Fruit fly (Drosophila melanogaster) whole organism, prepupa: ENCODE data around the gene Nepl19.

Experiments
- Blimp-1 ChIP-seq: fragments of 200-800 bp; sonication (Bioruptor generic); optimal IDR thresholded peaks from 3 replicates; lab custom pipeline; 2017; ENCODE audit warnings: missing biosample characterization, missing genetic modification characterization, mild to moderate bottlenecking, moderate library complexity, missing genetic modification reagents
- CG10631 ChIP-seq: fragments of 200-800 bp; sonication (Bioruptor generic); optimal IDR thresholded peaks from 2 replicates; lab custom pipeline; 2016; ENCODE audit warnings: missing biosample characterization, missing genetic modification characterization
- CG10669 ChIP-seq: fragments of 200-800 bp; sonication (Bioruptor generic); optimal IDR thresholded peaks from 3 replicates; lab custom pipeline; 2018; ENCODE audit warnings: missing biosample characterization, mild to moderate bottlenecking, missing genetic modification characterization, moderate library complexity
- CG11294 ChIP-seq: fragments of 200-800 bp; sonication (Bioruptor generic); IDR thresholded peaks from 2 replicates; pipeline ENCODE4 v1.3.6; 2022; ENCODE audit warnings: missing biosample characterization, missing genetic modification characterization
- CG11762 ChIP-seq: fragments of 200-800 bp; sonication (Bioruptor generic); optimal IDR thresholded peaks from 3 replicates; lab custom pipeline; 2016; ENCODE audit warnings: missing biosample characterization, missing genetic modification characterization; ENCODE audit not compliant: insufficient read depth
- CG11902 ChIP-seq: fragments of 200-800 bp; sonication (Bioruptor generic); optimal IDR thresholded peaks from 3 replicates; lab custom pipeline; 2016; ENCODE audit warnings: missing biosample characterization, missing genetic modification characterization
- CG15336 ChIP-seq: fragments of 200-800 bp; sonication (Bioruptor generic); IDR thresholded peaks from 2 replicates; pipeline ENCODE4 v1.3.6; 2022; ENCODE audit warnings: missing biosample characterization, missing genetic modification characterization
- CG1621 ChIP-seq: fragments of 200-800 bp; sonication (Bioruptor generic); optimal IDR thresholded peaks from 3 replicates; lab custom pipeline; 2018; ENCODE audit warnings: missing biosample characterization, mild to moderate bottlenecking, missing genetic modification characterization
- CG16779 ChIP-seq: fragments of 200-800 bp; sonication (Bioruptor generic); optimal IDR thresholded peaks from 3 replicates; lab custom pipeline; 2017; ENCODE audit warnings: missing biosample characterization, mild to moderate bottlenecking, missing genetic modification characterization
- CG3032 ChIP-seq: fragments of 200-800 bp; optimal IDR thresholded peaks from 2 replicates; lab custom pipeline; 2019; ENCODE audit warnings: missing biosample characterization, mild to moderate bottlenecking, missing genetic modification characterization, moderate library complexity
- CG31627 ChIP-seq: fragments of 200-800 bp; sonication (Bioruptor generic); optimal IDR thresholded peaks from 3 replicates; lab custom pipeline; 2016; ENCODE audit warnings: missing biosample characterization, missing genetic modification characterization
- CG34406 ChIP-seq: fragments of 200-800 bp; sonication (Bioruptor generic); optimal IDR thresholded peaks from 3 replicates; lab custom pipeline; 2016; ENCODE audit warnings: missing biosample characterization, missing genetic modification characterization
- CG4318 ChIP-seq: fragments of 200-800 bp; sonication (Bioruptor generic); optimal IDR thresholded peaks from 3 replicates; lab custom pipeline; 2017; ENCODE audit warnings: missing biosample characterization, mild to moderate bottlenecking, missing genetic modification characterization
- CG6163 ChIP-seq: fragments of 200-800 bp; sonication (Bioruptor generic); IDR thresholded peaks from 3 replicates; pipeline ENCODE4 v1.3.6; 2022; ENCODE audit warnings: missing biosample characterization, missing genetic modification characterization
- CG6276 ChIP-seq: fragments of 200-800 bp; sonication (Bioruptor generic); optimal IDR thresholded peaks from 2 replicates; lab custom pipeline; 2017; ENCODE audit warnings: missing biosample characterization, mild to moderate bottlenecking, missing genetic modification characterization
- CG6808 ChIP-seq: fragments of 200-800 bp; sonication (Bioruptor generic); optimal IDR thresholded peaks from 3 replicates; lab custom pipeline; 2017; ENCODE audit warnings: missing biosample characterization, missing genetic modification characterization, mild to moderate bottlenecking, moderate library complexity, missing genetic modification reagents
- CG6854 ChIP-seq: fragments of 200-800 bp; sonication (Bioruptor generic); optimal IDR thresholded peaks from 2 replicates; lab custom pipeline; 2017; ENCODE audit warnings: missing biosample characterization, mild to moderate bottlenecking, missing genetic modification characterization
- CG7368 ChIP-seq: fragments of 200-800 bp; sonication (Bioruptor generic); optimal IDR thresholded peaks from 3 replicates; lab custom pipeline; 2016; ENCODE audit warnings: missing biosample characterization, missing genetic modification characterization
- CG8119 ChIP-seq: fragments of 200-800 bp; sonication (Bioruptor generic); IDR thresholded peaks from 3 replicates; pipeline ENCODE4 v1.3.6; 2022; ENCODE audit warnings: missing biosample characterization, missing genetic modification characterization
- CG8319 ChIP-seq: fragments of 200-800 bp; sonication (Bioruptor generic); optimal IDR thresholded peaks from 3 replicates; lab custom pipeline; 2016; ENCODE audit warnings: missing biosample characterization, missing genetic modification characterization
- CG8632 ChIP-seq: fragments of 200-800 bp; sonication (Bioruptor generic); optimal IDR thresholded peaks from 3 replicates; lab custom pipeline; 2016; ENCODE audit warnings: missing biosample characterization, missing genetic modification characterization
- CG9139 ChIP-seq: fragments of 200-800 bp; sonication (Bioruptor generic); optimal IDR thresholded peaks from 3 replicates; lab custom pipeline; 2017; ENCODE audit warnings: missing biosample characterization, mild to moderate bottlenecking, missing genetic modification characterization
- Eip75B ChIP-seq: fragments of 200-800 bp; sonication (Bioruptor generic); optimal IDR thresholded peaks from 3 replicates; lab custom pipeline; 2016; ENCODE audit warnings: missing biosample characterization, missing genetic modification characterization
- Eip78C ChIP-seq: fragments of 200-800 bp; sonication (Bioruptor generic); peaks from one replicate; lab custom pipeline; 2016; ENCODE audit warnings: missing biosample characterization, missing genetic modification characterization
- Eip93F ChIP-seq: fragments of 200-800 bp; sonication (Bioruptor generic); optimal IDR thresholded peaks from 2 replicates; lab custom pipeline; 2016; ENCODE audit warnings: missing biosample characterization, mild to moderate bottlenecking, missing genetic modification characterization
- Ets21C ChIP-seq: fragments of 200-800 bp; sonication (Bioruptor generic); optimal IDR thresholded peaks from 3 replicates; lab custom pipeline; 2016; ENCODE audit warnings: missing biosample characterization, missing genetic modification characterization
- Ets96B ChIP-seq: fragments of 200-800 bp; optimal IDR thresholded peaks from 2 replicates; lab custom pipeline; 2019; ENCODE audit warnings: missing biosample characterization, mild to moderate bottlenecking, missing genetic modification characterization, moderate library complexity
- Hr38 ChIP-seq: sonication (Bioruptor generic); optimal IDR thresholded peaks from 2 replicates; lab custom pipeline; 2016; ENCODE audit warnings: missing biosample characterization, missing genetic modification characterization
- Hr39 ChIP-seq: fragments of 200-800 bp; sonication (Bioruptor generic); optimal IDR thresholded peaks from 2 replicates; lab custom pipeline; 2016; ENCODE audit warnings: missing biosample characterization, missing genetic modification characterization
- Hr4 ChIP-seq: fragments of 200-800 bp; sonication (Bioruptor generic); optimal IDR thresholded peaks from 3 replicates; lab custom pipeline; 2016; ENCODE audit warnings: missing biosample characterization, missing genetic modification characterization
- Lpt ChIP-seq: fragments of 200-800 bp; sonication (Bioruptor generic); optimal IDR thresholded peaks from 3 replicates; lab custom pipeline; 2016; ENCODE audit warnings: missing biosample characterization, missing genetic modification characterization
- OdsH ChIP-seq: fragments of 200-800 bp; sonication (Bioruptor generic); optimal IDR thresholded peaks from 3 replicates; lab custom pipeline; 2016; ENCODE audit warnings: missing biosample characterization, missing genetic modification characterization
- Sox14 ChIP-seq: fragments of 200-800 bp; sonication (Bioruptor generic); optimal IDR thresholded peaks from 3 replicates; lab custom pipeline; 2016; ENCODE audit warnings: missing biosample characterization, missing genetic modification characterization
- Sox15 ChIP-seq: fragments of 200-800 bp; sonication (Bioruptor generic); optimal IDR thresholded peaks from 3 replicates; lab custom pipeline; 2016; ENCODE audit warnings: missing biosample characterization, missing genetic modification characterization
- acj6 ChIP-seq: fragments of 200-800 bp; sonication (Bioruptor generic); optimal IDR thresholded peaks from 3 replicates; lab custom pipeline; 2016; ENCODE audit warnings: missing biosample characterization, missing genetic modification characterization
- cyc ChIP-seq: fragments of 200-800 bp; sonication (Bioruptor generic); optimal IDR thresholded peaks from 3 replicates; lab custom pipeline; 2016; ENCODE audit warnings: missing biosample characterization, missing genetic modification characterization
- dsx ChIP-seq: fragments of 200-800 bp; optimal IDR thresholded peaks from 3 replicates; lab custom pipeline; 2019; ENCODE audit warnings: missing biosample characterization, mild to moderate bottlenecking, missing genetic modification characterization, moderate library complexity; ENCODE audit not compliant: poor library complexity, severe bottlenecking
- eg ChIP-seq: fragments of 200-800 bp; sonication (Bioruptor generic); IDR thresholded peaks from 3 replicates; pipeline ENCODE4 v1.3.6; 2022; ENCODE audit warnings: missing biosample characterization, missing genetic modification characterization
- esn ChIP-seq: fragments of 200-800 bp; sonication (Bioruptor generic); optimal IDR thresholded peaks from 2 replicates; lab custom pipeline; 2016; ENCODE audit warnings: missing biosample characterization, mild to moderate bottlenecking, missing genetic modification characterization, moderate library complexity
- fd59A ChIP-seq: fragments of 200-800 bp; sonication (Bioruptor generic); optimal IDR thresholded peaks from 2 replicates; lab custom pipeline; 2017; ENCODE audit warnings: missing biosample characterization, mild to moderate bottlenecking, missing genetic modification characterization, missing genetic modification reagents
- fd85E ChIP-seq: fragments of 200-800 bp; sonication (Bioruptor generic); optimal IDR thresholded peaks from 3 replicates; lab custom pipeline; 2016; ENCODE audit warnings: missing biosample characterization, missing genetic modification characterization
- lz ChIP-seq: fragments of 200-800 bp; sonication (Bioruptor generic); optimal IDR thresholded peaks from 3 replicates; lab custom pipeline; 2016; ENCODE audit warnings: missing biosample characterization, missing genetic modification characterization
- net ChIP-seq: fragments of 200-800 bp; sonication (Bioruptor generic); optimal IDR thresholded peaks from 3 replicates; lab custom pipeline; 2016; ENCODE audit warnings: missing biosample characterization, missing genetic modification characterization
- salr ChIP-seq, 2 experiments: fragments of 200-800 bp; sonication (Bioruptor generic); optimal IDR thresholded peaks; 3 replicates each; lab custom pipeline; 2016 to 2018; ENCODE audit warnings: missing biosample characterization in 2 of 2, missing genetic modification characterization in 2 of 2, mild to moderate bottlenecking in 1 of 2
- spab ChIP-seq: fragments of 200-800 bp; sonication (Bioruptor generic); optimal IDR thresholded peaks from 2 replicates; lab custom pipeline; 2017; ENCODE audit warnings: missing biosample characterization, mild to moderate bottlenecking, missing genetic modification characterization, missing genetic modification reagents
- ss ChIP-seq, 2 experiments: fragments of 200-800 bp; sonication (Bioruptor generic); optimal IDR thresholded peaks; 2 replicates in 1 of 2; 3 replicates in 1 of 2; lab custom pipeline; 2017 to 2018; ENCODE audit warnings: mild to moderate bottlenecking in 2 of 2, missing biosample characterization in 2 of 2, missing genetic modification characterization in 2 of 2, moderate library complexity in 1 of 2
- svp ChIP-seq: fragments of 200-800 bp; sonication (Bioruptor generic); peaks from one replicate; lab custom pipeline; 2016; ENCODE audit warnings: missing biosample characterization, missing genetic modification characterization
- topi ChIP-seq: fragments of 200-800 bp; sonication (Bioruptor generic); optimal IDR thresholded peaks from 3 replicates; lab custom pipeline; 2016; ENCODE audit warnings: missing biosample characterization, missing genetic modification characterization
- vri ChIP-seq: fragments of 200-800 bp; sonication (Bioruptor generic); optimal IDR thresholded peaks from 3 replicates; lab custom pipeline; 2016; ENCODE audit warnings: missing biosample characterization, mild to moderate bottlenecking, missing genetic modification characterization

The Nepl19 gene

DNA sequence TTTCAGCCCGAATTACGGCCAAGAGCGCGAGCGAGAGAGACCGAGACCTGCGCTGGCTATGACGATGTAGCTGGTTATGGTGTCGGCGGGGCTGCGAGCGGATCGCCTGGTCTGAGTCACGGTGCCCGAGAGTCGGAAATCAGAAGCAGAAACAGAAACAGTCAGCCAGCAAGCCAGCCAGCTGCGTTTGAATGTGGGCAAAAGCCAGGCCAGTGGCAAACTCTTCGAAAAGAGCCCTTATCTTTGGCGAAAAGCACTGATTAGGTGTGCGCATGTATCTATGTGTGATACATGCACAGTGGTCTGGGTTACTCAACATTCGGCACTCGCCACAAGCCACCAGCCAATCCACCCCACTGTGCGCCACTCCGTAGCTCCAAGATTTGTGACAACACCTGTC is 48.8 kb downstream of the Nepl19 start:
- TF ChIP-seq vri (GFP tag; lab: Kevin White, UChicago) (peak; percentile 7), CG6854 (GFP tag; lab: Kevin White, UChicago) (no peak), Ets96B (tag; lab: Kevin White, UChicago) (no peak), salr (GFP tag; optimal IDR thresholded peaks at IDR 0.05; lab: Kevin White, UChicago) (no peak), CG10631 (GFP tag; lab: Kevin White, UChicago) (no peak), svp (GFP tag; lab: Kevin White, UChicago) (peak; percentile 37), Hr4 (GFP tag; lab: Kevin White, UChicago) (no peak), esn (GFP tag; lab: Kevin White, UChicago) (no peak), CG31627 (GFP tag; lab: Kevin White, UChicago) (no peak)

DNA sequence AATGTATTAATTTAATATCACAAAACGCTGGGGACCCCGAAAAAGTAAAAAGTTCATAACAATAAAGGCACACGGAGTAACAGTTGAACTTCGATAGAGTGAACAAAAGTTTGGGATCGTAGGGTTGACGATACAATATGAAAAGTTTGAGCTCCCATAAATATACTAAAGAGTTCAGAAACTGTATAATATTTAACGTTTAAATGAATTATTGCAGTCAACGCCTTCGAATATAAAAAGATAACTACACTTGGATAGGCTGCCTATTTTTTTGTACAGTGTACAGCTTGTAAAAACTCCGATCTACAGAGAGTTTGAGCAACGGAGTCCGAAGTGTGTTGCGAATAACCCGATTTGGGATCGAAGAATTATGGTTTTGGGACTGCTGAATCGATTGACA is 49.2 kb downstream of the Nepl19 start:
- TF ChIP-seq Eip75B (GFP tag; lab: Kevin White, UChicago) (no peak), OdsH (no peak), Ets96B (tag; lab: Kevin White, UChicago) (no peak), lz (GFP tag; lab: Kevin White, UChicago) (peak; percentile 57), CG11902 (no peak), salr (GFP tag; optimal IDR thresholded peaks at IDR 0.05; lab: Kevin White, UChicago) (no peak), vri (GFP tag; lab: Kevin White, UChicago) (no peak), Sox14 (GFP tag; lab: Kevin White, UChicago) (peak; percentile 40), fd85E (GFP tag; lab: Kevin White, UChicago) (no peak), CG11294 (GFP tag; lab: Robert Waterston, UW) (no peak), Hr39 (no peak), CG11762 (GFP tag; lab: Kevin White, UChicago) (no peak), CG34406 (GFP tag; lab: Kevin White, UChicago) (peak; percentile 41), CG6163 (GFP tag; lab: Robert Waterston, UW) (no peak), cyc (peak; percentile 45), fd59A (no peak), svp (GFP tag; lab: Kevin White, UChicago) (peak; percentile 79), acj6 (no peak), CG16779 (tag; lab: Kevin White, UChicago) (no peak), dsx (GFP tag; lab: Kevin White, UChicago) (no peak), Eip93F (no peak), Sox15 (GFP tag; lab: Kevin White, UChicago) (peak; percentile 31), CG10631 (GFP tag; lab: Kevin White, UChicago) (no peak), net (no peak), eg (GFP tag; lab: Robert Waterston, UW) (no peak), Hr38 (GFP tag; lab: Kevin White, UChicago) (no peak), Lpt (GFP tag; lab: Kevin White, UChicago) (no peak), CG4318 (no peak), CG6854 (GFP tag; lab: Kevin White, UChicago) (no peak), CG6276 (no peak), CG15336 (no peak), CG9139 (GFP tag; lab: Kevin White, UChicago) (no peak), CG1621 (tag; lab: Kevin White, UChicago) (no peak), CG3032 (no peak), Eip78C (no peak), spab (GFP tag; lab: Kevin White, UChicago) (no peak), CG8319 (GFP tag; lab: Kevin White, UChicago) (no peak), esn (GFP tag; lab: Kevin White, UChicago) (peak; percentile 65), ss (GFP tag; optimal IDR thresholded peaks at IDR 0.05; lab: Kevin White, UChicago) (no peak), CG6808 (GFP tag; lab: Kevin White, UChicago) (no peak), Ets21C (no peak), CG8632 (no peak), CG31627 (GFP tag; lab: Kevin White, UChicago) (peak; percentile 54), CG10669 (no peak), Blimp-1 (GFP tag; lab: Kevin White, UChicago) (no peak), Hr4 (GFP tag; lab: Kevin White, UChicago) (no peak), topi (GFP tag; lab: Kevin White, UChicago) (no peak), CG8119 (GFP tag; lab: Robert Waterston, UW) (no peak), CG7368 (GFP tag; lab: Kevin White, UChicago) (no peak)
